Worm (Caenorhabditis elegans) whole organism, late embryonic: Measurements from ENCODE around the gene ins-17.

Experiments used
- F13H6.1 ChIP-seq: sonication (generic microtip); optimal IDR thresholded peaks from 2 replicates; lab custom pipeline; 2016; ENCODE audit warnings: missing genetic modification characterization, missing compliant biosample characterization
- K02D7.2 ChIP-seq: sonication (generic microtip); optimal IDR thresholded peaks from 2 replicates; lab custom pipeline; 2017; ENCODE audit warnings: mild to moderate bottlenecking, missing genetic modification characterization, missing compliant biosample characterization
- K09A11.1 ChIP-seq: sonication (generic microtip); optimal IDR thresholded peaks from 2 replicates; lab custom pipeline; 2017; ENCODE audit warnings: antibody characterized with exemption, mild to moderate bottlenecking, missing genetic modification characterization, missing compliant biosample characterization; ENCODE audit not compliant: insufficient read depth
- Y22D7AL.16 ChIP-seq: sonication (generic microtip); optimal IDR thresholded peaks from 2 replicates; lab custom pipeline; 2016; ENCODE audit warnings: missing genetic modification characterization, missing compliant biosample characterization
- ama-1 ChIP-seq: fragments of 150-350 bp; optimal IDR thresholded peaks from 2 replicates; lab custom pipeline; 2014
- ceh-14 ChIP-seq: sonication (generic microtip); optimal IDR thresholded peaks from 2 replicates; lab custom pipeline; 2016; ENCODE audit warnings: missing genotype, missing genetic modification characterization, missing compliant biosample characterization
- ceh-19 ChIP-seq: fragments of 200-800 bp; sonication (Bioruptor generic); optimal IDR thresholded peaks from 2 replicates; lab custom pipeline; 2018; ENCODE audit warnings: mild to moderate bottlenecking, missing genetic modification characterization, missing compliant biosample characterization
- ceh-2 ChIP-seq: sonication (generic microtip); optimal IDR thresholded peaks from 2 replicates; lab custom pipeline; 2016; ENCODE audit warnings: missing genotype, missing genetic modification characterization, missing compliant biosample characterization
- ceh-31 ChIP-seq: sonication (generic microtip); optimal IDR thresholded peaks from 2 replicates; lab custom pipeline; 2016; ENCODE audit warnings: missing genetic modification characterization, missing compliant biosample characterization
- ceh-45 ChIP-seq: fragments of 200-800 bp; sonication (Bioruptor generic); IDR thresholded peaks from 2 replicates; pipeline ENCODE4 v1.3.6; 2022; ENCODE audit warnings: missing genetic modification reagents, missing genetic modification characterization, missing compliant biosample characterization
- che-1 ChIP-seq: sonication (generic microtip); optimal IDR thresholded peaks from 2 replicates; lab custom pipeline; 2016; ENCODE audit warnings: mild to moderate bottlenecking, missing genetic modification characterization, missing compliant biosample characterization
- elt-2 ChIP-seq: sonication (generic microtip); optimal IDR thresholded peaks from 2 replicates; lab custom pipeline; 2016; ENCODE audit warnings: missing genetic modification reagents, missing genetic modification characterization, missing compliant biosample characterization
- ets-4 ChIP-seq: sonication (generic microtip); optimal IDR thresholded peaks from 2 replicates; lab custom pipeline; 2016; ENCODE audit warnings: missing genetic modification characterization, missing compliant biosample characterization
- eyg-1 ChIP-seq: sonication (generic microtip); optimal IDR thresholded peaks from 2 replicates; lab custom pipeline; 2016; ENCODE audit warnings: missing genotype, missing genetic modification characterization, missing compliant biosample characterization
- fkh-6 ChIP-seq: sonication (generic microtip); optimal IDR thresholded peaks from 2 replicates; lab custom pipeline; 2016; ENCODE audit warnings: missing genetic modification characterization, missing compliant biosample characterization
- hlh-30 ChIP-seq: sonication (generic microtip); optimal IDR thresholded peaks from 2 replicates; lab custom pipeline; 2017; ENCODE audit warnings: antibody characterized with exemption, missing genetic modification characterization, missing compliant biosample characterization; ENCODE audit not compliant: insufficient read depth
- lim-6 ChIP-seq: sonication (generic microtip); optimal IDR thresholded peaks from 2 replicates; lab custom pipeline; 2016; ENCODE audit warnings: missing genetic modification characterization, missing compliant biosample characterization
- mec-3 ChIP-seq: sonication (generic microtip); optimal IDR thresholded peaks from 2 replicates; lab custom pipeline; 2016; ENCODE audit warnings: borderline replicate concordance, missing genetic modification characterization, missing compliant biosample characterization
- nfya-1 ChIP-seq: sonication (generic microtip); optimal IDR thresholded peaks from 2 replicates; lab custom pipeline; 2017; ENCODE audit warnings: missing genetic modification characterization, mild to moderate bottlenecking, missing compliant biosample characterization, antibody characterized with exemption, moderate library complexity
- odd-2 ChIP-seq: sonication (generic microtip); optimal IDR thresholded peaks from 2 replicates; lab custom pipeline; 2017; ENCODE audit warnings: antibody characterized with exemption, mild to moderate bottlenecking, missing genetic modification characterization, missing compliant biosample characterization
- pat-9 ChIP-seq: fragments of 200-800 bp; sonication (Bioruptor generic); optimal IDR thresholded peaks from 2 replicates; lab custom pipeline; 2018; ENCODE audit warnings: mild to moderate bottlenecking, missing genetic modification characterization, moderate library complexity, missing compliant biosample characterization
- pax-1 ChIP-seq: fragments of 150-350 bp; optimal IDR thresholded peaks from 2 replicates; lab custom pipeline; 2014; ENCODE audit warnings: missing biosample characterization, missing genetic modification characterization
- pqm-1 ChIP-seq: sonication (generic microtip); optimal IDR thresholded peaks from 2 replicates; lab custom pipeline; 2016; ENCODE audit warnings: missing genetic modification characterization, missing compliant biosample characterization
- pros-1 ChIP-seq: fragments of 150-350 bp; optimal IDR thresholded peaks from 2 replicates; lab custom pipeline; 2014; ENCODE audit warnings: missing biosample characterization, missing genetic modification reagents, missing genetic modification characterization
- rnt-1 ChIP-seq: sonication (generic microtip); optimal IDR thresholded peaks from 2 replicates; lab custom pipeline; 2016; ENCODE audit warnings: missing genetic modification characterization, missing compliant biosample characterization
- sdc-2 ChIP-seq: sonication (generic microtip); optimal IDR thresholded peaks from 2 replicates; lab custom pipeline; 2016; ENCODE audit warnings: missing genotype, missing genetic modification characterization, missing compliant biosample characterization
- sox-4 ChIP-seq: sonication (generic microtip); optimal IDR thresholded peaks from 2 replicates; lab custom pipeline; 2017; ENCODE audit warnings: mild to moderate bottlenecking, missing genetic modification characterization, inconsistent platforms, missing compliant biosample characterization
- tbx-7 ChIP-seq: sonication (generic microtip); optimal IDR thresholded peaks from 2 replicates; lab custom pipeline; 2016; ENCODE audit warnings: missing genotype, missing genetic modification characterization, missing compliant biosample characterization
- unc-3 ChIP-seq, 2 experiments: fragments of 200-800 bp in 1 of 2; sonication (Bioruptor generic) in 1 of 2; sonication (generic microtip) in 1 of 2; conservative IDR thresholded peaks in 1 of 2; optimal IDR thresholded peaks in 1 of 2; 2 replicates each; pipeline versions ENCODE4 v1.3.6 to Lab custom; 2016 to 2022; ENCODE audit warnings: missing compliant biosample characterization in 2 of 2, missing genetic modification characterization in 2 of 2, missing genetic modification reagents in 1 of 2
- unc-42 ChIP-seq: sonication (generic microtip); optimal IDR thresholded peaks from 2 replicates; lab custom pipeline; 2016; ENCODE audit warnings: missing genotype, missing genetic modification characterization, missing compliant biosample characterization
- zip-5 ChIP-seq: sonication (generic microtip); optimal IDR thresholded peaks from 2 replicates; lab custom pipeline; 2016; ENCODE audit warnings: missing genetic modification characterization, missing compliant biosample characterization
- ztf-16 ChIP-seq: sonication (generic microtip); optimal IDR thresholded peaks from 2 replicates; lab custom pipeline; 2017; ENCODE audit warnings: missing genetic modification characterization, missing compliant biosample characterization

ins-17 gene

DNA sequence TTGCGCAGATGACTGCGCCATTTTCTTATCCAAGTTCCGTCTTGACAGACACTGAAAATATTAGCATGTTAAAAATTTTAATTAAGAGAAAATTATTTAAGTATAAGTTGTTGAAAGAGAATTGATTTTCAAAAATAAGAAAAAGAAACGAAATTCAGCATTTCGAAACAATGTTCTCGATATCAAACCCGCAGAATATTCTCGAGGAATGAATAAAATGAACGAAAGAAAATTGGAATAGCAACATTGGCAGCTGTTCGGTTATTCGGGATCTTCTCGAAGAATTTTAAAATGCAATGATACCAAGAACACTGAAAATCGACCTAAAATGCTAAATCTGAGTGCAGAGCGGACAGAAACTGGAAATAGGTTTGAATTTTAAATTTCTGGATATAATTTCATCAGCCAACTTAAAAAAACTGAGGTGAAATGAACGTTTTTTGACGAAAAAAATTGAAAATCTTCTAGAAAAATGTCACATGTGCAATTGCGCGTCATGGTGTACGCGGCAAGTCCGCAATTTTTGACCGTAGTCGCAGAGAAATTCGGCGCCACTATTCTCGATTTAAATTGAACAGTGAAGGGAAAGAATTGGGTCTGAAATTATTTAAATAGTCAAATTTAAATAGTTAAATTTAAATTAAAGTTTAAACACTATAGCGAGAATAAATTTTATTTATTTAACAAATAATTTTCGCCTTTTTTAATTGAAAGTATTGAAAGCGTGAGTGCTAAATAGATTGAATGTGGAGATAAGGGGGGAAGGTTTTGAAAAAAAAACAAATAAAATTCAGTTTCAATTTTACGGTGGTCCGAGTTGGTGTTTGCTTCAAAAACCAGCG is 30.9 kb upstream of the ins-17 start, which contains the start of the genes cct-5 and F25F2.1:
cct-5 (minus strand) TSS at position 51 of the 842 bp plus-strand sequence.
F25F2.1 (plus strand) TSS at position 792 of the 842 bp plus-strand sequence.
- TF ChIP-seq ceh-19: no peak
- no peak for TF ChIP-seq ceh-2 (tag; lab: Kevin White, UChicago)
- TF ChIP-seq ceh-31 (tag; lab: Kevin White, UChicago): peak; percentile 4
- TF ChIP-seq ceh-14 (tag; lab: Kevin White, UChicago): no peak
- TF ChIP-seq zip-5 (tag; lab: Kevin White, UChicago): no peak
- TF ChIP-seq K02D7.2 (tag; lab: Kevin White, UChicago): no peak
- peak; percentile 60 for TF ChIP-seq nfya-1 (tag; lab: Kevin White, UChicago)
- TF ChIP-seq eyg-1 (tag; lab: Kevin White, UChicago): no peak
- no peak for TF ChIP-seq unc-3 (GFP tag; conservative IDR thresholded peaks at IDR 0.05; lab: Robert Waterston, UW)
- TF ChIP-seq unc-3 (tag; optimal IDR thresholded peaks at IDR 0.05; lab: Kevin White, UChicago): no peak
- TF ChIP-seq K09A11.1 (tag; lab: Kevin White, UChicago): peak; percentile 0
- no peak for TF ChIP-seq ztf-16
- TF ChIP-seq Y22D7AL.16 (tag; lab: Kevin White, UChicago): no peak
- peak; percentile 2 for TF ChIP-seq pax-1 (tag; lab: Kevin White, UChicago)
- TF ChIP-seq ama-1 (lab: Kevin White, UChicago): no peak
- peak; percentile 32 for TF ChIP-seq pat-9
- no peak for TF ChIP-seq fkh-6
- TF ChIP-seq rnt-1 (tag; lab: Kevin White, UChicago): peak; percentile 38
- TF ChIP-seq ceh-45 (GFP tag; lab: Robert Waterston, UW): no peak
- no peak for TF ChIP-seq pqm-1 (tag; lab: Kevin White, UChicago)
- peak; percentile 40 for TF ChIP-seq hlh-30 (tag; lab: Kevin White, UChicago)
- no peak for TF ChIP-seq sdc-2 (tag; lab: Kevin White, UChicago)

ce11 chrIII:4506590-4507128 is 29.3 kb upstream of the ins-17 start:
- TF ChIP-seq sox-4 (tag; lab: Kevin White, UChicago): no peak
- TF ChIP-seq tbx-7 (tag; lab: Kevin White, UChicago): no peak
- TF ChIP-seq che-1 (tag; lab: Kevin White, UChicago): no peak

ce11 chrIII:4506140-4506539 is 28.8 kb upstream of the ins-17 start:
- TF ChIP-seq F13H6.1 (tag; lab: Kevin White, UChicago) (no peak), odd-2 (tag; lab: Kevin White, UChicago) (no peak), elt-2 (tag; lab: Kevin White, UChicago) (peak; percentile 89), ets-4 (tag; lab: Kevin White, UChicago) (no peak)

DNA sequence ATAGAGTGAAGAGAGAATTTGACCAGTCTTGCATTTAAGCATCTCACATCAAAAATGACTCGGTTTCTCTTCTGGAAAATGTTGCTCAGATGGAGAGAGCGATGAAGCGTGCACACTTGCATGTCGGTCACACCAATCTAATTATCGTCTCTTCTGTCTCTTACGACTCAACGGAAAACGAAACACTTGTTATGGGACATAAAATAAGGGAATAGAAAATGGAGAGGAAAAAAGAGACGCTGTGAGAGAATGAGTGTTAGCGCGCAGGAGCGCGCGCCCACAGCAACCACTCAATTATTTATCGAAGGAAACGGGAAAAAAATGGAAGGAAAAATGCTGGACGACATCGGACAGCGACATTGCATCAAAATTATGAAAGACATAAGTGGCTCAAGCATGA is 28.4 kb upstream of the ins-17 start:
- peak; percentile 12 for TF ChIP-seq K02D7.2 (tag; lab: Kevin White, UChicago)
- TF ChIP-seq mec-3: no peak
- no peak for TF ChIP-seq sox-4 (tag; lab: Kevin White, UChicago)
- peak; percentile 4 for TF ChIP-seq lim-6 (tag; lab: Kevin White, UChicago)
- TF ChIP-seq ceh-14 (tag; lab: Kevin White, UChicago): peak; percentile 54
- TF ChIP-seq pros-1 (tag; lab: Kevin White, UChicago): peak; percentile 28
- TF ChIP-seq ceh-31 (tag; lab: Kevin White, UChicago): peak; percentile 69
- peak; percentile 96 for TF ChIP-seq unc-42 (tag; lab: Kevin White, UChicago)
- TF ChIP-seq F13H6.1 (tag; lab: Kevin White, UChicago): no peak
